Fruit fly (Drosophila melanogaster): ENCODE measurements around the gene Ada1-2.

- TF ChIP-seq pan (optimal IDR thresholded peaks at IDR 0.05) (no peak), usp (GFP tag; optimal IDR thresholded peaks at IDR 0.05) (no peak), psq (optimal IDR thresholded peaks at IDR 0.05) (no peak), Dll (optimal IDR thresholded peaks at IDR 0.05) (no peak), CG8478 (optimal IDR thresholded peaks at IDR 0.05) (no peak)
Measured at dm6 chr2L:11949917-11950316, 42.8 kb upstream of the Ada1-2 start.
